Worm (Caenorhabditis elegans) whole organism, mixed stage, embryonic: ENCODE data around the gene lap-2.

ENCODE experiments used
- blmp-1 ChIP-seq: fragments of 150-350 bp; optimal IDR thresholded peaks from 2 replicates; lab custom pipeline; 2014; ENCODE audit warnings: missing biosample characterization, missing genetic modification characterization
- elt-1 ChIP-seq: sonication (generic microtip); optimal IDR thresholded peaks from 2 replicates; lab custom pipeline; 2017; ENCODE audit warnings: missing genetic modification characterization, mild to moderate bottlenecking, missing compliant biosample characterization, antibody characterized with exemption, moderate library complexity, borderline replicate concordance; ENCODE audit not compliant: insufficient read depth
- elt-3 ChIP-seq: fragments of 150-350 bp; optimal IDR thresholded peaks from 2 replicates; lab custom pipeline; 2014; ENCODE audit warnings: missing biosample characterization, missing genetic modification characterization
- lsy-2 ChIP-seq: fragments of 150-350 bp; optimal IDR thresholded peaks from 2 replicates; lab custom pipeline; 2014; ENCODE audit warnings: missing biosample characterization, missing genetic modification characterization
- nhr-28 ChIP-seq: fragments of 150-350 bp; optimal IDR thresholded peaks from 2 replicates; lab custom pipeline; 2014; ENCODE audit warnings: missing biosample characterization, missing genetic modification characterization
- nhr-76 ChIP-seq: sonication (generic microtip); optimal IDR thresholded peaks from 2 replicates; lab custom pipeline; 2017; ENCODE audit warnings: missing biosample characterization, missing genetic modification characterization
- snpc-4 ChIP-seq: fragments of 150-350 bp; optimal IDR thresholded peaks from 2 replicates; lab custom pipeline; 2014; ENCODE audit warnings: missing biosample characterization, missing genetic modification characterization
- sptf-1 ChIP-seq: sonication (generic microtip); optimal IDR thresholded peaks from 2 replicates; lab custom pipeline; 2017; ENCODE audit warnings: mild to moderate bottlenecking, missing genetic modification characterization, moderate library complexity, missing compliant biosample characterization
- ztf-11 ChIP-seq: fragments of 150-350 bp; optimal IDR thresholded peaks from 2 replicates; lab custom pipeline; 2014; ENCODE audit warnings: missing biosample characterization, missing genetic modification characterization

ce11 chrV:13013158-13013557, 30.4 kb upstream of the lap-2 start, which contains the start of gene try-10:
- TF ChIP-seq elt-1 (no peak), elt-3 (tag; lab: Kevin White, UChicago) (no peak), nhr-28 (tag; lab: Kevin White, UChicago) (no peak), blmp-1 (no peak), sptf-1 (tag; lab: Kevin White, UChicago) (no peak), nhr-76 (tag; lab: Kevin White, UChicago) (no peak), lsy-2 (tag; lab: Kevin White, UChicago) (no peak), snpc-4 (tag; lab: Kevin White, UChicago) (no peak), ztf-11 (tag; lab: Kevin White, UChicago) (no peak)
